Worm (Caenorhabditis elegans): ENCODE results near the gene F56D2.2.

- no peak for TF ChIP-seq ZK337.2 (GFP tag; IDR thresholded peaks at IDR 0.05)
- no peak for TF ChIP-seq mdl-1 (tag; optimal IDR thresholded peaks at IDR 0.05)
- no peak for TF ChIP-seq php-3 (GFP tag; IDR thresholded peaks at IDR 0.05)
- no peak for TF ChIP-seq attf-4 (tag; optimal IDR thresholded peaks at IDR 0.05)
- TF ChIP-seq nhr-28 (tag; optimal IDR thresholded peaks at IDR 0.05) = no peak
- no peak for TF ChIP-seq fos-1 (tag; optimal IDR thresholded peaks at IDR 0.05)
- no peak for TF ChIP-seq R02D3.7 (tag; optimal IDR thresholded peaks at IDR 0.05)
- TF ChIP-seq daf-16 (GFP tag; optimal IDR thresholded peaks at IDR 0.05) = no peak
- TF ChIP-seq daf-16 (tag; optimal IDR thresholded peaks at IDR 0.05) = no peak
- no peak for TF ChIP-seq lin-13 (GFP tag; optimal IDR thresholded peaks at IDR 0.05)
- TF ChIP-seq T26A8.4 (GFP tag; IDR thresholded peaks at IDR 0.05) = no peak
Observed at ce11 chrIII:5570814-5571443, 16.1 kb upstream of the F56D2.2 start.

Data from whole organism, L4 larva.